Worm (Caenorhabditis elegans) whole organism, L1 larva: Measurements from ENCODE around the gene Y105C5A.8.

Source experiments
- C04F5.9 ChIP-seq: sonication (generic microtip); optimal IDR thresholded peaks from 2 replicates; lab custom pipeline; 2016; ENCODE audit warnings: missing genetic modification characterization, missing compliant biosample characterization
- ama-1 ChIP-seq: fragments of 150-350 bp; optimal IDR thresholded peaks from 2 replicates; lab custom pipeline; 2014
- ceh-82 ChIP-seq, 3 experiments: fragments of 150-350 bp in 1 of 3; sonication (generic microtip) in 2 of 3; optimal IDR thresholded peaks; 2 replicates each; lab custom pipeline; 2014 to 2017; ENCODE audit warnings: missing biosample characterization in 3 of 3, missing genetic modification characterization in 3 of 3
- ces-1 ChIP-seq: fragments of 150-350 bp; optimal IDR thresholded peaks from 2 replicates; lab custom pipeline; 2014; ENCODE audit warnings: missing biosample characterization, missing genetic modification reagents, missing genetic modification characterization
- efl-1 ChIP-seq, 4 experiments: fragments of 150-350 bp; optimal IDR thresholded peaks in 3 of 4; peaks in 1 of 4; 1 replicate in 1 of 4; 2 replicates in 3 of 4; lab custom pipeline; 2014; ENCODE audit warnings: missing biosample characterization in 2 of 4, missing genetic modification characterization in 2 of 4, missing genetic modification reagents in 2 of 4
- elt-3 ChIP-seq, 6 experiments: fragments of 150-350 bp in 1 of 6; sonication (generic microtip); optimal IDR thresholded peaks; 2 replicates each; lab custom pipeline; 2017 to 2018; ENCODE audit warnings: missing biosample characterization in 6 of 6, missing genetic modification characterization in 6 of 6, inconsistent platforms in 1 of 6
- fkh-10 ChIP-seq: sonication (generic microtip); optimal IDR thresholded peaks from 2 replicates; lab custom pipeline; 2017; ENCODE audit warnings: missing biosample characterization, missing genetic modification reagents, missing genetic modification characterization
- fos-1 ChIP-seq: fragments of 150-350 bp; optimal IDR thresholded peaks from 2 replicates; lab custom pipeline; 2014; ENCODE audit warnings: missing biosample characterization, missing genetic modification characterization
- lin-35 ChIP-seq, 2 experiments: fragments of 150-350 bp; optimal IDR thresholded peaks; 2 replicates each; lab custom pipeline; 2014; ENCODE audit warnings: missing biosample characterization in 2 of 2, missing genetic modification characterization in 2 of 2, missing genetic modification reagents in 2 of 2
- nhr-11 ChIP-seq: fragments of 150-350 bp; optimal IDR thresholded peaks from 2 replicates; lab custom pipeline; 2014; ENCODE audit warnings: missing biosample characterization, missing genetic modification characterization
- nhr-12 ChIP-seq: sonication (generic microtip); optimal IDR thresholded peaks from 2 replicates; lab custom pipeline; 2017; ENCODE audit warnings: missing biosample characterization, missing genetic modification characterization
- nhr-77 ChIP-seq: fragments of 150-350 bp; optimal IDR thresholded peaks from 2 replicates; lab custom pipeline; 2014; ENCODE audit warnings: missing biosample characterization, missing genetic modification characterization
- rnt-1 ChIP-seq: sonication (generic microtip); optimal IDR thresholded peaks from 2 replicates; lab custom pipeline; 2016; ENCODE audit warnings: mild to moderate bottlenecking, missing genetic modification characterization, moderate library complexity, missing compliant biosample characterization
- skn-1 ChIP-seq: fragments of 150-350 bp; optimal IDR thresholded peaks from 2 replicates; lab custom pipeline; 2014; ENCODE audit warnings: missing biosample characterization, missing genetic modification characterization

DNA sequence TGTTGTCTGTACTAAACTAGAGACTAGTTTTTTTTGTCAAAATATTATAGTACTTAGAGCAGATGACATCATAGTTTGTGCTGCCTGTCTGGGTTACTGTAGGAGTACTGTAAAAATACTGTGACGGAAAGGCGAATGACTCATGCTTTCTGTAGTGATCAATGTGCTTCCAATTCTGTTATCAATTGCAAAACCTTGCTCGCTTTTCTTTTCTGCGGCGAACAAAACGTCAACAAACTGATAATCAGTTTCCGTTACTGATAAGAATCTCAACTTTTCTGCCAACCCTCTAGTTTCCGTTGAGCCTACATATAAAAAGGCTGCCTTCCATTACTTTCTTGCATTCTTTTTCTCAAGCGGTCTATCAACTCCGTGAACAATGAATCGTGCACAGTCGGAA is 24.0 kb upstream of the Y105C5A.8 start, which contains the start of gene Y105C5A.13:
- no peak for TF ChIP-seq fos-1
- no peak for TF ChIP-seq rnt-1 (tag; lab: Kevin White, UChicago)
- TF ChIP-seq ama-1 (lab: Kevin White, UChicago) = no peak
- no peak for TF ChIP-seq ceh-82 (tag; optimal IDR thresholded peaks at IDR 0.05; lab: Kevin White, UChicago)
- no peak for TF ChIP-seq nhr-12 (tag; lab: Kevin White, UChicago)
- TF ChIP-seq C04F5.9 = no peak
- no peak for TF ChIP-seq ces-1 (GFP tag; lab: Kevin White, UChicago)
- peak in 1 of 2 experiments; percentile 17 for TF ChIP-seq lin-35 (GFP tag; optimal IDR thresholded peaks at IDR 0.05; lab: Kevin White, UChicago)
- TF ChIP-seq nhr-11 (tag; lab: Kevin White, UChicago) = no peak
- TF ChIP-seq fkh-10 (GFP tag; lab: Kevin White, UChicago) = no peak
- TF ChIP-seq elt-3 (tag; optimal IDR thresholded peaks at IDR 0.05; lab: Kevin White, UChicago) = no peak
- TF ChIP-seq skn-1 = no peak
- no peak for TF ChIP-seq efl-1 (optimal IDR thresholded peaks at IDR 0.05; lab: Kevin White, UChicago)
- TF ChIP-seq efl-1 (GFP tag; optimal IDR thresholded peaks at IDR 0.05 in 1 of 2; lab: Kevin White, UChicago) = peak in 1 of 2 experiments; percentile 34
- no peak for TF ChIP-seq nhr-77
